Fruit fly (Drosophila melanogaster): ENCODE results near the gene CG7320.

- no peak for TF ChIP-seq CTCF (optimal IDR thresholded peaks at IDR 0.05)
- no peak for TF ChIP-seq CG8478 (optimal IDR thresholded peaks at IDR 0.05)
These were observed 1.1 kb upstream of the CG7320 start for dm6 chr3L:18200164-18200563.

Measured in S2 (cell line).